Fruit fly (Drosophila melanogaster): ENCODE results near the gene CG4199.

CG4199 gene

dm6 chrX:2069787-2070707 lies 3.2 kb downstream of the CG4199 start (continued):
- TF ChIP-seq Sry-δ (GFP tag; optimal IDR thresholded peaks at IDR 0.05), result no peak
- no peak for TF ChIP-seq NK7.1 (GFP tag; optimal IDR thresholded peaks at IDR 0.05)
- TF ChIP-seq nom (GFP tag; optimal IDR thresholded peaks at IDR 0.05), result no peak
- TF ChIP-seq CG4328 (GFP tag; optimal IDR thresholded peaks at IDR 0.05), result no peak
- TF ChIP-seq grn (GFP tag; optimal IDR thresholded peaks at IDR 0.05), result peak; percentile 63
- TF ChIP-seq tio (GFP tag; optimal IDR thresholded peaks at IDR 0.05), result no peak
- TF ChIP-seq CG13775 (GFP tag; optimal IDR thresholded peaks at IDR 0.05), result no peak
- TF ChIP-seq Hey (tag; optimal IDR thresholded peaks at IDR 0.05), result peak; percentile 6
- no peak for TF ChIP-seq CG17568 (GFP tag; optimal IDR thresholded peaks at IDR 0.05)
- TF ChIP-seq CG18619 (GFP tag; optimal IDR thresholded peaks at IDR 0.05), result no peak
- TF ChIP-seq Pdp1 (GFP tag; optimal IDR thresholded peaks at IDR 0.05), result peak in 1 of 2 experiments; percentile 71
- peak; percentile 78 for TF ChIP-seq CG3163 (GFP tag; optimal IDR thresholded peaks at IDR 0.05)

dm6 chrX:2068292-2068691 lies 5.0 kb downstream of the CG4199 start, which contains the start of gene CG4194:
TSS of gene CG4194 (plus strand) at chrX:2068592.
- TF ChIP-seq CG12659 (GFP tag; optimal IDR thresholded peaks at IDR 0.05) (no peak), Stat92E (GFP tag; optimal IDR thresholded peaks at IDR 0.05) (no peak), CG11456 (GFP tag; IDR thresholded peaks at IDR 0.05) (no peak), CG8765 (GFP tag; IDR thresholded peaks at IDR 0.05) (no peak), wek (GFP tag; optimal IDR thresholded peaks at IDR 0.05) (no peak), oc (tag; optimal IDR thresholded peaks at IDR 0.05) (no peak), br (optimal IDR thresholded peaks at IDR 0.05) (no peak), gem (tag; optimal IDR thresholded peaks at IDR 0.05) (no peak), Oaz (GFP tag; IDR thresholded peaks at IDR 0.05) (no peak), Sox100B (GFP tag; optimal IDR thresholded peaks at IDR 0.05) (no peak), CG3163 (GFP tag; optimal IDR thresholded peaks at IDR 0.05) (peak; percentile 50), bsh (GFP tag; optimal IDR thresholded peaks at IDR 0.05) (no peak), ftz-f1 (GFP tag; optimal IDR thresholded peaks at IDR 0.05) (no peak), CoRest (tag; optimal IDR thresholded peaks at IDR 0.05) (no peak), CG17328 (GFP tag; IDR thresholded peaks at IDR 0.05) (no peak), ac (GFP tag; optimal IDR thresholded peaks at IDR 0.05) (peak; percentile 8)

dm6 chrX:2066259-2066658 lies 7.0 kb downstream of the CG4199 start, which contains the start of gene CG14054:
TSS of gene CG14054 (minus strand) at chrX:2066359.
- no peak for TF ChIP-seq org-1 (GFP tag; optimal IDR thresholded peaks at IDR 0.05)
- TF ChIP-seq sens (GFP tag), result peak; percentile 24

- peak; percentile 1 for TF ChIP-seq CG17186 (GFP tag; optimal IDR thresholded peaks at IDR 0.05)
- peak; percentile 90 for TF ChIP-seq amos (GFP tag; IDR thresholded peaks at IDR 0.05; ENCODE audit: partially characterized antibody)
- TF ChIP-seq Eip74EF (GFP tag; optimal IDR thresholded peaks at IDR 0.05), result peak in 1 of 2 experiments; percentile 3
- TF ChIP-seq Scr (GFP tag; IDR thresholded peaks at IDR 0.05; ENCODE audit: partially characterized antibody), result peak; percentile 95
- TF ChIP-seq NK7.1 (GFP tag; optimal IDR thresholded peaks at IDR 0.05), result no peak
- TF ChIP-seq Sox100B (GFP tag; optimal IDR thresholded peaks at IDR 0.05), result no peak
- TF ChIP-seq CG34224 (GFP tag; IDR thresholded peaks at IDR 0.05; ENCODE audit: partially characterized antibody), result peak; percentile 99
- TF ChIP-seq CG1603 (tag; optimal IDR thresholded peaks at IDR 0.05), result peak; percentile 14
- peak; percentile 40 for TF ChIP-seq CG12659 (GFP tag; optimal IDR thresholded peaks at IDR 0.05)
- peak; percentile 99 for TF ChIP-seq CG13287 (GFP tag; IDR thresholded peaks at IDR 0.05; ENCODE audit: partially characterized antibody)
- TF ChIP-seq sna (GFP tag; IDR thresholded peaks at IDR 0.05; ENCODE audit: partially characterized antibody), result peak; percentile 98
- peak; percentile 22 for TF ChIP-seq CG9797 (GFP tag; optimal IDR thresholded peaks at IDR 0.05)
- peak; percentile 77 for TF ChIP-seq mld (GFP tag; IDR thresholded peaks at IDR 0.05; ENCODE audit: partially characterized antibody)
- TF ChIP-seq CG18011 (GFP tag; optimal IDR thresholded peaks at IDR 0.05), result no peak
- TF ChIP-seq CG18262 (tag; optimal IDR thresholded peaks at IDR 0.05), result no peak
- TF ChIP-seq CG42726 (GFP tag; IDR thresholded peaks at IDR 0.05; ENCODE audit: partially characterized antibody), result peak; percentile 61; the same call in 1 of the 2 replicates
These were observed 8.2 kb downstream of the CG4199 start, which contains the start of gene CG4281 for dm6 chrX:2065073-2065472. TSS of gene CG4281 (minus strand) at chrX:2065142.

Data from whole organism, embryonic.